Worm (Caenorhabditis elegans) whole organism, L4 larva: ENCODE results near the gene C11E4.6.
A peak's percentile ranks its signal among the peaks of the same experiment; 100 is the strongest.

Source experiments
- F10B5.3 ChIP-seq: sonication (generic microtip); optimal IDR thresholded peaks from 2 replicates; lab custom pipeline; 2016; ENCODE audit warnings: mild to moderate bottlenecking, missing genetic modification characterization, missing compliant biosample characterization
- F26F4.8 ChIP-seq: fragments of 200-800 bp; sonication (Bioruptor generic); conservative IDR thresholded peaks from 2 replicates; pipeline ENCODE4 v1.3.6; 2022; ENCODE audit warnings: missing genetic modification characterization, missing compliant biosample characterization
- R02D3.7 ChIP-seq: fragments of 150-350 bp; sonication (generic microtip); optimal IDR thresholded peaks from 3 replicates; lab custom pipeline; 2014; ENCODE audit warnings: missing biosample characterization, missing genetic modification characterization
- T26A8.4 ChIP-seq: fragments of 200-800 bp; sonication (Bioruptor generic); IDR thresholded peaks from 2 replicates; pipeline ENCODE4 v1.3.6; 2022; ENCODE audit warnings: missing genetic modification characterization, missing compliant biosample characterization
- Y48G9A.11 ChIP-seq: fragments of 200-800 bp; sonication (Bioruptor generic); IDR thresholded peaks from 2 replicates; pipeline ENCODE4 v1.3.6; 2022; ENCODE audit warnings: missing genetic modification reagents, missing genetic modification characterization, missing compliant biosample characterization
- Y5F2A.4 ChIP-seq: fragments of 200-800 bp; sonication (Bioruptor generic); optimal IDR thresholded peaks from 2 replicates; lab custom pipeline; 2018; ENCODE audit warnings: mild to moderate bottlenecking, missing genetic modification characterization, missing compliant biosample characterization
- Y75B8A.6 ChIP-seq: fragments of 200-800 bp; sonication (Bioruptor generic); IDR thresholded peaks from 2 replicates; pipeline ENCODE4 v1.3.6; 2022; ENCODE audit warnings: missing genetic modification reagents, missing genetic modification characterization, missing compliant biosample characterization
- aha-1 ChIP-seq: fragments of 150-350 bp; peaks from one replicate; lab custom pipeline; 2014; ENCODE audit warnings: missing biosample characterization, missing genetic modification characterization
- aly-2 ChIP-seq: sonication (generic microtip); optimal IDR thresholded peaks from 2 replicates; lab custom pipeline; 2018; ENCODE audit warnings: missing biosample characterization, missing genetic modification characterization
- ama-1 ChIP-seq: fragments of 150-350 bp; optimal IDR thresholded peaks from 2 replicates; lab custom pipeline; 2014; ENCODE audit warnings: inconsistent platforms, mixed read lengths
- ceh-32 ChIP-seq: sonication (generic microtip); optimal IDR thresholded peaks from 2 replicates; lab custom pipeline; 2016; ENCODE audit warnings: mild to moderate bottlenecking, missing genetic modification characterization, missing compliant biosample characterization; ENCODE audit not compliant: poor library complexity
- ceh-82 ChIP-seq: sonication (generic microtip); optimal IDR thresholded peaks from 2 replicates; lab custom pipeline; 2017; ENCODE audit warnings: missing biosample characterization, missing genetic modification characterization
- ces-1 ChIP-seq: fragments of 150-350 bp; sonication (generic microtip); optimal IDR thresholded peaks from 4 replicates; lab custom pipeline; 2014; ENCODE audit warnings: missing biosample characterization, missing genetic modification reagents, missing genetic modification characterization
- cey-2 ChIP-seq: sonication (generic microtip); optimal IDR thresholded peaks from 3 replicates; lab custom pipeline; 2017; ENCODE audit warnings: missing genetic modification characterization, mild to moderate bottlenecking, missing compliant biosample characterization, antibody characterized with exemption, borderline replicate concordance; ENCODE audit not compliant: insufficient read depth
- daf-8 ChIP-seq: fragments of 200-800 bp; sonication (Bioruptor generic); IDR thresholded peaks from 2 replicates; pipeline ENCODE4 v1.3.6; 2022; ENCODE audit warnings: missing genetic modification characterization, missing compliant biosample characterization
- dmd-6 ChIP-seq: fragments of 200-800 bp; sonication (Bioruptor generic); IDR thresholded peaks from 2 replicates; pipeline ENCODE4 v1.3.6; 2022; ENCODE audit warnings: missing genetic modification reagents, missing genetic modification characterization, missing compliant biosample characterization
- dmd-9 ChIP-seq: fragments of 200-800 bp; sonication (Bioruptor generic); IDR thresholded peaks from 2 replicates; pipeline ENCODE4 v1.3.6; 2022; ENCODE audit warnings: missing genetic modification reagents, missing genetic modification characterization, missing compliant biosample characterization
- duxl-1 ChIP-seq: sonication (generic microtip); optimal IDR thresholded peaks from 2 replicates; lab custom pipeline; 2016; ENCODE audit warnings: mild to moderate bottlenecking, missing genetic modification characterization, moderate library complexity, missing compliant biosample characterization; ENCODE audit not compliant: poor library complexity
- dve-1 ChIP-seq: sonication (generic microtip); optimal IDR thresholded peaks from 2 replicates; lab custom pipeline; 2017; ENCODE audit warnings: antibody characterized with exemption, mild to moderate bottlenecking, missing genetic modification characterization, missing compliant biosample characterization; ENCODE audit not compliant: insufficient read depth
- fos-1 ChIP-seq: fragments of 150-350 bp; optimal IDR thresholded peaks from 2 replicates; lab custom pipeline; 2014; ENCODE audit warnings: missing biosample characterization, missing genetic modification characterization
- gei-8 ChIP-seq: fragments of 200-800 bp; sonication (Bioruptor generic); optimal IDR thresholded peaks from 2 replicates; lab custom pipeline; 2018; ENCODE audit warnings: mild to moderate bottlenecking, missing genetic modification characterization, missing compliant biosample characterization
- hlh-11 ChIP-seq: fragments of 200-800 bp; sonication (Bioruptor generic); optimal IDR thresholded peaks from 2 replicates; lab custom pipeline; 2018; ENCODE audit warnings: mild to moderate bottlenecking, missing genetic modification characterization, missing compliant biosample characterization
- hlh-30 ChIP-seq: sonication (generic microtip); optimal IDR thresholded peaks from 2 replicates; lab custom pipeline; 2017; ENCODE audit warnings: antibody characterized with exemption, mild to moderate bottlenecking, missing genetic modification characterization, missing compliant biosample characterization; ENCODE audit not compliant: insufficient read depth
- hmg-1.1 ChIP-seq: fragments of 200-800 bp; sonication (Bioruptor generic); IDR thresholded peaks from 2 replicates; pipeline ENCODE4 v1.3.6; 2022; ENCODE audit warnings: missing genetic modification reagents, missing genetic modification characterization, missing compliant biosample characterization
- lim-7 ChIP-seq: fragments of 200-800 bp; sonication (Bioruptor generic); IDR thresholded peaks from 2 replicates; pipeline ENCODE4 v1.3.6; 2022; ENCODE audit warnings: missing genetic modification characterization, missing compliant biosample characterization
- lin-1 ChIP-seq: fragments of 200-800 bp; sonication (Bioruptor generic); IDR thresholded peaks from 2 replicates; pipeline ENCODE4 v1.3.6; 2022; ENCODE audit warnings: missing genetic modification reagents, missing genetic modification characterization, missing compliant biosample characterization
- lin-15B ChIP-seq: fragments of 150-350 bp; sonication (generic microtip); optimal IDR thresholded peaks from 3 replicates; lab custom pipeline; 2014; ENCODE audit warnings: missing biosample characterization, missing genetic modification characterization
- lin-29 ChIP-seq: fragments of 200-800 bp; sonication (Bioruptor generic); IDR thresholded peaks from 2 replicates; pipeline ENCODE4 v1.3.6; 2022; ENCODE audit warnings: missing genetic modification reagents, missing genetic modification characterization, missing compliant biosample characterization
- lin-38 ChIP-seq: fragments of 200-800 bp; sonication (Bioruptor generic); IDR thresholded peaks from 2 replicates; pipeline ENCODE4 v1.3.6; 2022; ENCODE audit warnings: missing genetic modification reagents, missing genetic modification characterization, missing compliant biosample characterization
- lin-39 ChIP-seq: fragments of 150-350 bp; optimal IDR thresholded peaks from 2 replicates; lab custom pipeline; 2014; ENCODE audit warnings: missing biosample characterization, missing genetic modification reagents, missing genetic modification characterization
- madf-9 ChIP-seq: fragments of 200-800 bp; sonication (Bioruptor generic); conservative IDR thresholded peaks from 2 replicates; pipeline ENCODE4 v1.3.6; 2022; ENCODE audit warnings: missing genetic modification reagents, missing genetic modification characterization, missing compliant biosample characterization
- mdl-1 ChIP-seq, 2 experiments: fragments of 150-350 bp in 1 of 2; sonication (generic microtip) in 1 of 2; optimal IDR thresholded peaks; 2 replicates each; lab custom pipeline; 2014 to 2017; ENCODE audit warnings: missing biosample characterization in 2 of 2, missing genetic modification characterization in 2 of 2
- mdt-29 ChIP-seq: fragments of 200-800 bp; sonication (Bioruptor generic); IDR thresholded peaks from 2 replicates; pipeline ENCODE4 v1.3.6; 2022; ENCODE audit warnings: missing genetic modification reagents, missing genetic modification characterization, missing compliant biosample characterization
- mxl-3 ChIP-seq: fragments of 200-800 bp; sonication (Bioruptor generic); optimal IDR thresholded peaks from 2 replicates; lab custom pipeline; 2018; ENCODE audit warnings: mild to moderate bottlenecking, missing genetic modification characterization, missing compliant biosample characterization
- nhr-10 ChIP-seq: fragments of 150-350 bp; optimal IDR thresholded peaks from 2 replicates; lab custom pipeline; 2014; ENCODE audit warnings: missing biosample characterization, missing genetic modification characterization
- nhr-111 ChIP-seq: fragments of 200-800 bp; sonication (Bioruptor generic); optimal IDR thresholded peaks from 2 replicates; lab custom pipeline; 2018; ENCODE audit warnings: mild to moderate bottlenecking, missing genetic modification characterization, missing compliant biosample characterization
- nhr-48 ChIP-seq: sonication (generic microtip); optimal IDR thresholded peaks from 2 replicates; lab custom pipeline; 2016; ENCODE audit warnings: mild to moderate bottlenecking, missing genetic modification characterization, missing compliant biosample characterization
- nhr-76 ChIP-seq: fragments of 150-350 bp; optimal IDR thresholded peaks from 2 replicates; lab custom pipeline; 2014; ENCODE audit warnings: missing biosample characterization, missing genetic modification characterization
- pha-4 ChIP-seq, 2 experiments: fragments of 150-350 bp in 1 of 2; fragments of 200-800 bp in 1 of 2; sonication (Bioruptor generic) in 1 of 2; IDR thresholded peaks in 1 of 2; optimal IDR thresholded peaks in 1 of 2; 2 replicates each; pipeline versions ENCODE4 v1.3.6 to Lab custom; 2014 to 2022; ENCODE audit warnings: missing genetic modification characterization in 2 of 2, missing genetic modification reagents in 2 of 2, missing biosample characterization in 1 of 2, missing compliant biosample characterization in 1 of 2
- php-3 ChIP-seq: fragments of 200-800 bp; sonication (Bioruptor generic); IDR thresholded peaks from 2 replicates; pipeline ENCODE4 v1.3.6; 2022; ENCODE audit warnings: missing genetic modification reagents, missing genetic modification characterization, missing compliant biosample characterization
- rbr-2 ChIP-seq: sonication (generic microtip); optimal IDR thresholded peaks from 2 replicates; lab custom pipeline; 2016; ENCODE audit warnings: missing genotype, missing genetic modification characterization, missing compliant biosample characterization
- saeg-2 ChIP-seq: fragments of 200-800 bp; sonication (Bioruptor generic); IDR thresholded peaks from 2 replicates; pipeline ENCODE4 v1.3.6; 2022; ENCODE audit warnings: missing genetic modification reagents, missing genetic modification characterization, missing compliant biosample characterization
- snpc-4 ChIP-seq: fragments of 150-350 bp; optimal IDR thresholded peaks from 2 replicates; lab custom pipeline; 2014; ENCODE audit warnings: missing biosample characterization, missing genetic modification characterization
- spr-1 ChIP-seq: sonication (generic microtip); optimal IDR thresholded peaks from 2 replicates; lab custom pipeline; 2016; ENCODE audit warnings: mild to moderate bottlenecking, missing genetic modification characterization, missing compliant biosample characterization
- tag-97 ChIP-seq: fragments of 200-800 bp; sonication (Bioruptor generic); IDR thresholded peaks from 2 replicates; pipeline ENCODE4 v1.3.6; 2022; ENCODE audit warnings: missing genetic modification characterization, missing compliant biosample characterization
- unc-130 ChIP-seq: sonication (generic microtip); optimal IDR thresholded peaks from 2 replicates; lab custom pipeline; 2016; ENCODE audit warnings: missing genetic modification reagents, missing genetic modification characterization, missing compliant biosample characterization
- unc-62 ChIP-seq, 3 experiments: fragments of 150-350 bp in 1 of 3; sonication (generic microtip); optimal IDR thresholded peaks in 2 of 3; peaks in 1 of 3; 1 replicate in 1 of 3; 2 replicates in 2 of 3; lab custom pipeline; 2014 to 2017; ENCODE audit warnings: missing biosample characterization in 3 of 3, missing genetic modification characterization in 3 of 3, missing genetic modification reagents in 3 of 3, missing genotype in 1 of 3
- zfp-3 ChIP-seq: fragments of 200-800 bp; sonication (Bioruptor generic); conservative IDR thresholded peaks from 2 replicates; pipeline ENCODE4 v1.3.6; 2022; ENCODE audit warnings: missing genetic modification reagents, missing genetic modification characterization, missing compliant biosample characterization
- zip-2 ChIP-seq: fragments of 150-350 bp; optimal IDR thresholded peaks from 2 replicates; lab custom pipeline; 2014; ENCODE audit warnings: missing biosample characterization, missing genetic modification characterization

C11E4.6 gene

ce11 chrX:9560931-9561330 lies 49.4 kb upstream of the C11E4.6 start (continued):
- TF ChIP-seq fos-1 (no peak), tag-97 (GFP tag; lab: Robert Waterston, UW) (0 out of 2 replicates have a peak, but pooled peaks have one; percentile 22), aly-2 (no peak), snpc-4 (no peak), zfp-3 (GFP tag; lab: Robert Waterston, UW) (peak; percentile 71), R02D3.7 (no peak), unc-62 (GFP tag; optimal IDR thresholded peaks at IDR 0.05 in 1 of 2; lab: Kevin White, UChicago) (no peak), unc-62 (tag; optimal IDR thresholded peaks at IDR 0.05; lab: Kevin White, UChicago) (no peak), hlh-11 (tag; lab: Kevin White, UChicago) (peak; percentile 39), duxl-1 (tag; lab: Kevin White, UChicago) (no peak), F26F4.8 (0 out of 2 replicates have a peak, but pooled peaks have one; percentile 31), lin-29 (no peak), spr-1 (tag; lab: Kevin White, UChicago) (no peak), dve-1 (peak; percentile 69), mdl-1 (tag; optimal IDR thresholded peaks at IDR 0.05; lab: Kevin White, UChicago) (no peak), ces-1 (GFP tag; lab: Kevin White, UChicago) (no peak), zip-2 (no peak), ceh-32 (tag; lab: Kevin White, UChicago) (no peak), gei-8 (GFP tag; lab: Kevin White, UChicago) (no peak), aha-1 (tag; lab: Kevin White, UChicago) (no peak), nhr-76 (no peak), pha-4 (GFP tag; IDR thresholded peaks at IDR 0.05; lab: Robert Waterston, UW) (peak; percentile 68; the same call in 1 of the 2 replicates), pha-4 (tag; optimal IDR thresholded peaks at IDR 0.05; lab: Kevin White, UChicago) (no peak), Y48G9A.11 (GFP tag; lab: Robert Waterston, UW) (0 out of 2 replicates have a peak, but pooled peaks have one; percentile 14), madf-9 (GFP tag; lab: Robert Waterston, UW) (peak; percentile 44; the same call in 1 of the 2 replicates), lin-1 (GFP tag; lab: Robert Waterston, UW) (0 out of 2 replicates have a peak, but pooled peaks have one; percentile 45), hmg-1.1 (GFP tag; lab: Robert Waterston, UW) (0 out of 2 replicates have a peak, but pooled peaks have one; percentile 11), lim-7 (GFP tag; lab: Robert Waterston, UW) (peak; percentile 88), dmd-9 (GFP tag; lab: Robert Waterston, UW) (0 out of 2 replicates have a peak, but pooled peaks have one; percentile 49), T26A8.4 (GFP tag; lab: Robert Waterston, UW) (peak; percentile 61), F10B5.3 (no peak), rbr-2 (tag; lab: Kevin White, UChicago) (peak; percentile 37), ama-1 (peak; percentile 52), Y5F2A.4 (GFP tag; lab: Kevin White, UChicago) (no peak), php-3 (GFP tag; lab: Robert Waterston, UW) (0 out of 2 replicates have a peak, but pooled peaks have one; percentile 27), ceh-82 (no peak), saeg-2 (0 out of 2 replicates have a peak, but pooled peaks have one; percentile 62), mdt-29 (GFP tag; lab: Robert Waterston, UW) (peak; percentile 78; the same call in 1 of the 2 replicates), dmd-6 (peak; percentile 60), nhr-111 (GFP tag; lab: Kevin White, UChicago) (no peak), unc-130 (GFP tag; lab: Kevin White, UChicago) (no peak), nhr-10 (tag; lab: Kevin White, UChicago) (no peak), cey-2 (tag; lab: Kevin White, UChicago) (no peak), lin-38 (GFP tag; lab: Robert Waterston, UW) (peak; percentile 64), lin-15B (no peak), daf-8 (no peak), lin-39 (no peak), mxl-3 (GFP tag; lab: Kevin White, UChicago) (no peak), nhr-48 (no peak), Y75B8A.6 (GFP tag; lab: Robert Waterston, UW) (0 out of 2 replicates have a peak, but pooled peaks have one; percentile 13), hlh-30 (tag; lab: Kevin White, UChicago) (peak; percentile 48)
